Worm (Caenorhabditis elegans): Measurements from ENCODE around the gene M163.10.

DNA sequence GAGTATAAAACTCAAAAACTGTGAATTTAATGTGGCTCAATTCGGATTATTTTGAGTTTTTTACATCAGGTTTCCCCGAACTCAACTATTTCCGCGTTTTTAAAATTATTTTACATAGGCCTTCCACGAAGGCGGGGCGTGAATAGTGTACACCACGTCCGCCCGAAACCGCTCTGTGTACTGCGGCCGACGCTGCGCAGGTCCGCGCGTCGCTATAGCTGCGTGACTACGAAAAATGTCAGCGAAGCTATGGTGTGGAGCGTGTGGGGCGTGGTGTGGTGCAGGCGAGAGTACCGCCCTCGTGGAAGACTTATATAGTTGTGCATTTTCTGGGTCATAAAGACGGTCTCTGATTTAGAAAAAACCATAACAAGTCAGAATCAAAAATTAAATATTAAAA, 47.1 kb downstream of the M163.10 start:
- TF ChIP-seq flt-1 (GFP tag; IDR thresholded peaks at IDR 0.05) (no peak), ref-1 (GFP tag; conservative IDR thresholded peaks at IDR 0.05) (no peak), klf-2 (GFP tag; conservative IDR thresholded peaks at IDR 0.05) (no peak), T22C8.4 (GFP tag; IDR thresholded peaks at IDR 0.05) (no peak), tab-1 (GFP tag; IDR thresholded peaks at IDR 0.05) (no peak), med-1 (GFP tag; optimal IDR thresholded peaks at IDR 0.05; ENCODE audit: insufficient read depth) (no peak), ztf-29 (GFP tag; IDR thresholded peaks at IDR 0.05) (no peak)
